Worm (Caenorhabditis elegans): ENCODE data around the gene srz-70.

DNA sequence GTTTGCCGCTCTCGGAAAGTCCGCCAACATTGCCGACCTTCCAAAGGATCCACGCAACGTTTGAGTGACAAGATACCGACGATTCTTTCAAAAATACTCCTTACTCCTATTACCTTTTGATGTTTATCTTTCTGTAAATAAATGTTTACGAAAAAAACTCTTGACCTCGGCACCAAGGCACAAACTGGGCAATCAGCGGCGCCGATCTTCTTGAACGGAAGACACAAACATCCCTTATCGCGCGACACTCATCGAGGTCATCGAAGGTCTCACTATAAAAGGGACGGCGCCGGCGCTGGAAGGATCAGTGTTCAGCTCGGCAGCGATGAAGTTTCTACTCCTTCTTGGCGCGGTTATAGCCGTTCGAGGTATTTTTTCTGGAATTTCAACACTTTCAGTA, 39.5 kb downstream of the srz-70 start, which contains the start of gene grd-3:
- TF ChIP-seq fkh-2 (tag; optimal IDR thresholded peaks at IDR 0.05) (no peak), unc-39 (tag; optimal IDR thresholded peaks at IDR 0.05) (no peak), nhr-23 (tag; optimal IDR thresholded peaks at IDR 0.05) (peak; percentile 50), nhr-25 (tag; optimal IDR thresholded peaks at IDR 0.05) (peak; percentile 78), elt-2 (tag; optimal IDR thresholded peaks at IDR 0.05) (no peak), nhr-77 (tag; optimal IDR thresholded peaks at IDR 0.05) (no peak)
